Fruit fly (Drosophila melanogaster): ENCODE results near the gene CG4596.

- TF ChIP-seq CG34367 (tag; optimal IDR thresholded peaks at IDR 0.05) (no peak), Pif1A (GFP tag; optimal IDR thresholded peaks at IDR 0.05) (no peak), CG17806 (tag; optimal IDR thresholded peaks at IDR 0.05) (no peak), D1 (tag; optimal IDR thresholded peaks at IDR 0.05) (no peak), CG4496 (GFP tag; IDR thresholded peaks at IDR 0.05) (no peak), CG32121 (GFP tag; IDR thresholded peaks at IDR 0.05) (no peak), gl (tag; optimal IDR thresholded peaks at IDR 0.05) (no peak), CG8159 (tag; optimal IDR thresholded peaks at IDR 0.05) (no peak), Ets98B (GFP tag; IDR thresholded peaks at IDR 0.05) (no peak)
Measured at dm6 chr3R:10850636-10851035, 22.2 kb upstream of the CG4596 start.

Data from whole organism, pupa.